Worm (Caenorhabditis elegans): ENCODE data around the gene grd-14.

The grd-14 gene

DNA sequence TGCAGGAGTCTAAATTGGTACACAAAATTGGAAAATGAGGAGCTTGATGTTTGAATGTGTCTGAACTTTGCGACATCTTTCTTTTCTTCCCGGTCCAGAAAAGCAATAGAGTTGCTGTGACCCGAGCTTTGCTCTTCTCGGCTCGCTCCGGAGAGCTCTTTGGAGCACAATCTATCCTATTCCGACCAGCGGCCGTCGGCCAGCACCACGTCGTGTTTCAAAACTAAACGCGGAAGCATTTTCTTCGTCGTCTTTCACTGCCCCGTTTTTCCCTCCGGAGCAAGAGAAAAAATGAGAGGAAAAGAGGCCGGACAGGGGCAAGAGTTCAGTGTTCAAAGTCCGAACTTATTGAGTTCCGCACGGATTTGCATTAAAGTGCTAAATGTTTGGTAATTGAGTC lies 20.8 kb upstream of the grd-14 start:
- TF ChIP-seq F22D6.2 (tag; optimal IDR thresholded peaks at IDR 0.05) (no peak), ekl-4 (GFP tag; IDR thresholded peaks at IDR 0.05) (no peak), pha-4 (tag; optimal IDR thresholded peaks at IDR 0.05) (no peak), F57A8.1 (GFP tag; optimal IDR thresholded peaks at IDR 0.05) (no peak), madf-3 (GFP tag; IDR thresholded peaks at IDR 0.05) (peak; percentile 66; the same call in 1 of the 2 replicates), nhr-90 (tag; optimal IDR thresholded peaks at IDR 0.05) (no peak), K12H6.12 (tag; optimal IDR thresholded peaks at IDR 0.05) (peak; percentile 2)

- no peak for TF ChIP-seq nfya-2 (GFP tag; IDR thresholded peaks at IDR 0.05)
- no peak for TF ChIP-seq T07F8.4 (tag; optimal IDR thresholded peaks at IDR 0.05)
- TF ChIP-seq ekl-4 (GFP tag; IDR thresholded peaks at IDR 0.05), result no peak
- TF ChIP-seq D2030.7 (GFP tag; IDR thresholded peaks at IDR 0.05), result no peak
- no peak for TF ChIP-seq F52B5.7 (tag; optimal IDR thresholded peaks at IDR 0.05)
- no peak for TF ChIP-seq ceh-27 (GFP tag; optimal IDR thresholded peaks at IDR 0.05)
- no peak for TF ChIP-seq dox-1 (GFP tag; IDR thresholded peaks at IDR 0.05)
- TF ChIP-seq lin-40 (tag; optimal IDR thresholded peaks at IDR 0.05), result no peak
- no peak for TF ChIP-seq nfyb-1 (GFP tag; IDR thresholded peaks at IDR 0.05)
- no peak for TF ChIP-seq madf-10 (tag; optimal IDR thresholded peaks at IDR 0.05)
- TF ChIP-seq atf-7 (tag; optimal IDR thresholded peaks at IDR 0.05), result no peak
- no peak for TF ChIP-seq C17E4.6 (GFP tag; IDR thresholded peaks at IDR 0.05)
- no peak for TF ChIP-seq F22D6.2 (tag; optimal IDR thresholded peaks at IDR 0.05)
- no peak for TF ChIP-seq mes-4 (tag; optimal IDR thresholded peaks at IDR 0.05)
These were observed 18.1 kb upstream of the grd-14 start for ce11 chrX:8481716-8482115.

DNA sequence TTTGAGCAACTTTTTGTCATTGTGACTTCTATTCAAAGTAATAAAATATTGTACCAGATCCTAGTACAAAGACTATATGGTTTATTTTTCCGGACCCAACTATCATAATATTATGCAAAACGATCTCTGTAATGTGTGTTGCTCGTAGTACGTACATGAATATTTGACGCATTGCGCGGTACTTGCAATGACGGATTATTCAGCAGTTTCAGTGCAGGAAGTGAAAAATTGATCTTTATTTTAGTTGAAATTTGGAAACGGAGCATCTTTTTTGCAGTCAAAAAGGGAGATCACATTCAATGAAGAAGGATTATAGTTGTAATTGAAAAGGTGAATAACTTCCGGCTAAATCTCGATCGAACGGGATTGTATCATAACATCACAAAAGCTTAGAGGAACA lies 15.9 kb upstream of the grd-14 start:
- TF ChIP-seq egl-18 (GFP tag; IDR thresholded peaks at IDR 0.05), result no peak
- TF ChIP-seq atf-7 (tag; optimal IDR thresholded peaks at IDR 0.05), result no peak
- TF ChIP-seq T26A5.8 (tag; optimal IDR thresholded peaks at IDR 0.05), result no peak
- no peak for TF ChIP-seq Y95B8A.8 (GFP tag; IDR thresholded peaks at IDR 0.05)
- no peak for TF ChIP-seq snpc-3.4 (tag; optimal IDR thresholded peaks at IDR 0.05)
- no peak for TF ChIP-seq unc-130 (GFP tag; optimal IDR thresholded peaks at IDR 0.05)
- no peak for TF ChIP-seq Y53G8AR.9 (GFP tag; conservative IDR thresholded peaks at IDR 0.05)

- TF ChIP-seq aptf-2 (GFP tag; conservative IDR thresholded peaks at IDR 0.05) (no peak), lsl-1 (GFP tag; optimal IDR thresholded peaks at IDR 0.05) (no peak), snpc-4 (GFP tag; optimal IDR thresholded peaks at IDR 0.05) (no peak), snpc-4 (tag; optimal IDR thresholded peaks at IDR 0.05) (no peak), gei-17 (GFP tag; optimal IDR thresholded peaks at IDR 0.05) (no peak), bed-2 (GFP tag; IDR thresholded peaks at IDR 0.05) (no peak), mes-4 (tag; optimal IDR thresholded peaks at IDR 0.05) (no peak), F22D6.2 (tag; optimal IDR thresholded peaks at IDR 0.05) (no peak), ztf-25 (GFP tag; IDR thresholded peaks at IDR 0.05) (no peak), ceh-100 (GFP tag; IDR thresholded peaks at IDR 0.05) (no peak), sea-2 (GFP tag; IDR thresholded peaks at IDR 0.05) (no peak), egl-44 (GFP tag; IDR thresholded peaks at IDR 0.05) (no peak), C06A6.2 (GFP tag; conservative IDR thresholded peaks at IDR 0.05) (no peak), K12H6.12 (tag; optimal IDR thresholded peaks at IDR 0.05) (no peak), akir-1 (GFP tag; optimal IDR thresholded peaks at IDR 0.05) (no peak), nhr-90 (tag; optimal IDR thresholded peaks at IDR 0.05) (no peak), lsy-27 (tag; optimal IDR thresholded peaks at IDR 0.05; ENCODE audit: borderline replicate concordance, insufficient read depth) (no peak), ztf-22 (GFP tag; optimal IDR thresholded peaks at IDR 0.05) (no peak), mxl-1 (tag; optimal IDR thresholded peaks at IDR 0.05) (no peak), snpc-3.4 (tag; optimal IDR thresholded peaks at IDR 0.05) (no peak), dpff-1 (tag; optimal IDR thresholded peaks at IDR 0.05) (no peak)
These were observed 14.4 kb upstream of the grd-14 start for ce11 chrX:8485392-8485791.

Measured in whole organism, young adult.